Worm (Caenorhabditis elegans): ENCODE data around the gene sago-1.

The sago-1 gene

ce11 chrV:6303471-6303870 lies at the start of gene sago-1:
sago-1 (plus strand) TSS chrV:6303771.
- TF ChIP-seq dmd-4 (tag; optimal IDR thresholded peaks at IDR 0.05), result no peak
- TF ChIP-seq elt-1 (tag; optimal IDR thresholded peaks at IDR 0.05), result no peak
- no peak for TF ChIP-seq peb-1 (tag; optimal IDR thresholded peaks at IDR 0.05)
- TF ChIP-seq unc-62 (GFP tag; optimal IDR thresholded peaks at IDR 0.05), result no peak
- no peak for TF ChIP-seq nhr-21 (tag; optimal IDR thresholded peaks at IDR 0.05)
- no peak for TF ChIP-seq ztf-1 (GFP tag; conservative IDR thresholded peaks at IDR 0.05)
- TF ChIP-seq sma-3 (GFP tag; optimal IDR thresholded peaks at IDR 0.05), result no peak
- no peak for TF ChIP-seq lin-13 (GFP tag; optimal IDR thresholded peaks at IDR 0.05)
- TF ChIP-seq fos-1 (tag; optimal IDR thresholded peaks at IDR 0.05), result no peak
- TF ChIP-seq C34F6.9 (tag; optimal IDR thresholded peaks at IDR 0.05), result no peak
- no peak for TF ChIP-seq zag-1 (tag; optimal IDR thresholded peaks at IDR 0.05)
- TF ChIP-seq crh-2 (tag; optimal IDR thresholded peaks at IDR 0.05), result no peak
- TF ChIP-seq nhr-23 (tag; optimal IDR thresholded peaks at IDR 0.05), result no peak

ce11 chrV:6253936-6254335 lies 49.6 kb upstream of the sago-1 start:
- no peak for TF ChIP-seq ZK546.5 (tag; optimal IDR thresholded peaks at IDR 0.05)
- TF ChIP-seq ztf-11 (tag; optimal IDR thresholded peaks at IDR 0.05), result no peak
- TF ChIP-seq ceh-16 (tag; optimal IDR thresholded peaks at IDR 0.05), result peak; percentile 87
- TF ChIP-seq crh-2 (tag; optimal IDR thresholded peaks at IDR 0.05), result no peak
- TF ChIP-seq zag-1 (tag; optimal IDR thresholded peaks at IDR 0.05), result no peak
- peak; percentile 92 for TF ChIP-seq sma-9 (GFP tag; optimal IDR thresholded peaks at IDR 0.05)
- TF ChIP-seq sma-9 (tag; optimal IDR thresholded peaks at IDR 0.05), result no peak
- TF ChIP-seq blmp-1 (tag; optimal IDR thresholded peaks at IDR 0.05; ENCODE audit: insufficient read depth), result no peak
- TF ChIP-seq elt-1 (tag; optimal IDR thresholded peaks at IDR 0.05), result peak; percentile 95
- TF ChIP-seq dmd-4 (tag; optimal IDR thresholded peaks at IDR 0.05), result no peak
- TF ChIP-seq ceh-82 (tag; optimal IDR thresholded peaks at IDR 0.05), result no peak
- TF ChIP-seq fos-1 (tag; optimal IDR thresholded peaks at IDR 0.05), result no peak
- no peak for TF ChIP-seq nhr-23 (tag; optimal IDR thresholded peaks at IDR 0.05)
- TF ChIP-seq unc-62 (GFP tag; optimal IDR thresholded peaks at IDR 0.05), result no peak
- TF ChIP-seq nhr-25 (tag; optimal IDR thresholded peaks at IDR 0.05), result peak; percentile 47
- no peak for TF ChIP-seq C34F6.9 (tag; optimal IDR thresholded peaks at IDR 0.05)
- no peak for TF ChIP-seq lin-13 (GFP tag; optimal IDR thresholded peaks at IDR 0.05)

ce11 chrV:6259139-6259538 lies 44.4 kb upstream of the sago-1 start, which contains the start of gene K08B12.1:
K08B12.1 (plus strand) TSS chrV:6259367.
- no peak for TF ChIP-seq nhr-23 (tag; optimal IDR thresholded peaks at IDR 0.05)
- no peak for TF ChIP-seq F13H6.1 (tag; optimal IDR thresholded peaks at IDR 0.05)
- TF ChIP-seq gmeb-1 (tag; optimal IDR thresholded peaks at IDR 0.05), result no peak
- TF ChIP-seq snpc-4 (tag; optimal IDR thresholded peaks at IDR 0.05), result no peak
- TF ChIP-seq ama-1 (optimal IDR thresholded peaks at IDR 0.05), result no peak
- no peak for TF ChIP-seq lin-13 (GFP tag; optimal IDR thresholded peaks at IDR 0.05)
- TF ChIP-seq R02D3.7 (tag; optimal IDR thresholded peaks at IDR 0.05), result no peak
- no peak for TF ChIP-seq zag-1 (tag; optimal IDR thresholded peaks at IDR 0.05)
- no peak for TF ChIP-seq aly-2 (tag; optimal IDR thresholded peaks at IDR 0.05)
- no peak for TF ChIP-seq nhr-237 (tag; optimal IDR thresholded peaks at IDR 0.05)
- no peak for TF ChIP-seq elt-3 (tag; optimal IDR thresholded peaks at IDR 0.05)
- no peak for TF ChIP-seq ztf-11 (tag; optimal IDR thresholded peaks at IDR 0.05)
- TF ChIP-seq skn-1 (tag; optimal IDR thresholded peaks at IDR 0.05), result no peak
- no peak for TF ChIP-seq sma-9 (GFP tag; optimal IDR thresholded peaks at IDR 0.05)
- TF ChIP-seq sma-9 (tag; optimal IDR thresholded peaks at IDR 0.05), result no peak
- TF ChIP-seq mdl-1 (tag; optimal IDR thresholded peaks at IDR 0.05), result no peak
- no peak for TF ChIP-seq blmp-1 (tag; optimal IDR thresholded peaks at IDR 0.05; ENCODE audit: insufficient read depth)
- no peak for TF ChIP-seq mbf-1 (tag; optimal IDR thresholded peaks at IDR 0.05)
- no peak for TF ChIP-seq Y55F3AM.14 (GFP tag; optimal IDR thresholded peaks at IDR 0.05)
- TF ChIP-seq peb-1 (tag; optimal IDR thresholded peaks at IDR 0.05), result no peak
- TF ChIP-seq ztf-4 (tag; optimal IDR thresholded peaks at IDR 0.05), result no peak

ce11 chrV:6267237-6267812 lies 36.2 kb upstream of the sago-1 start, which contains the start of gene mrck-1:
mrck-1 (minus strand) TSS chrV:6267287.
- TF ChIP-seq snpc-4 (tag; optimal IDR thresholded peaks at IDR 0.05), result no peak
- peak; percentile 75 for TF ChIP-seq unc-62 (GFP tag; optimal IDR thresholded peaks at IDR 0.05)
- no peak for TF ChIP-seq alr-1 (tag; optimal IDR thresholded peaks at IDR 0.05)
- TF ChIP-seq nhr-25 (tag; optimal IDR thresholded peaks at IDR 0.05), result peak; percentile 93
- TF ChIP-seq lin-13 (GFP tag; optimal IDR thresholded peaks at IDR 0.05), result peak; percentile 91
- TF ChIP-seq unc-39 (tag; optimal IDR thresholded peaks at IDR 0.05), result no peak
- TF ChIP-seq egl-27 (tag; optimal IDR thresholded peaks at IDR 0.05), result peak; percentile 87
- peak; percentile 92 for TF ChIP-seq sma-3 (GFP tag; optimal IDR thresholded peaks at IDR 0.05)
- TF ChIP-seq nhr-237 (tag; optimal IDR thresholded peaks at IDR 0.05), result no peak
- no peak for TF ChIP-seq ztf-11 (tag; optimal IDR thresholded peaks at IDR 0.05)
- TF ChIP-seq nhr-12 (tag; optimal IDR thresholded peaks at IDR 0.05), result no peak
- TF ChIP-seq nhr-77 (tag; optimal IDR thresholded peaks at IDR 0.05), result no peak
- TF ChIP-seq blmp-1 (tag; optimal IDR thresholded peaks at IDR 0.05; ENCODE audit: insufficient read depth), result peak; percentile 54
- TF ChIP-seq aly-2 (tag; optimal IDR thresholded peaks at IDR 0.05), result no peak
- peak; percentile 86 for TF ChIP-seq nhr-21 (tag; optimal IDR thresholded peaks at IDR 0.05)
- TF ChIP-seq sma-9 (GFP tag; optimal IDR thresholded peaks at IDR 0.05), result peak; percentile 98
- TF ChIP-seq sma-9 (tag; optimal IDR thresholded peaks at IDR 0.05), result no peak
- TF ChIP-seq ama-1 (optimal IDR thresholded peaks at IDR 0.05), result peak; percentile 47
- peak; percentile 44 for TF ChIP-seq nhr-10 (tag; optimal IDR thresholded peaks at IDR 0.05)
- peak; percentile 97 for TF ChIP-seq zag-1 (tag; optimal IDR thresholded peaks at IDR 0.05)
- no peak for TF ChIP-seq ztf-4 (tag; optimal IDR thresholded peaks at IDR 0.05)
- TF ChIP-seq sem-4 (tag; optimal IDR thresholded peaks at IDR 0.05), result peak; percentile 98
- TF ChIP-seq gmeb-1 (tag; optimal IDR thresholded peaks at IDR 0.05), result peak; percentile 85
- TF ChIP-seq ceh-16 (tag; optimal IDR thresholded peaks at IDR 0.05), result peak; percentile 81
- TF ChIP-seq nhr-129 (tag; optimal IDR thresholded peaks at IDR 0.05), result peak; percentile 96
- peak; percentile 92 for TF ChIP-seq mab-5 (tag; optimal IDR thresholded peaks at IDR 0.05)
- TF ChIP-seq unc-55 (GFP tag; optimal IDR thresholded peaks at IDR 0.05), result peak; percentile 86
- TF ChIP-seq elt-1 (tag; optimal IDR thresholded peaks at IDR 0.05), result no peak
- no peak for TF ChIP-seq ZK546.5 (tag; optimal IDR thresholded peaks at IDR 0.05)
- no peak for TF ChIP-seq peb-1 (tag; optimal IDR thresholded peaks at IDR 0.05)

Data from whole organism, L2 larva.